Fruit fly (Drosophila melanogaster): ENCODE results near the gene MED24.

Gene MED24

dm6 chr3L:8185263-8186227, 5.5 kb upstream of the MED24 start (continued):
- TF ChIP-seq CG6813 (GFP tag; optimal IDR thresholded peaks at IDR 0.05) (peak; percentile 34), CG15514 (GFP tag; optimal IDR thresholded peaks at IDR 0.05) (no peak), CG1832 (GFP tag; optimal IDR thresholded peaks at IDR 0.05) (no peak)

dm6 chr3L:8186627-8187396, 4.3 kb upstream of the MED24 start, which contains the start of the genes ERR and Atg18a:
ERR (minus strand) TSS chr3L:8186671.
Atg18a (plus strand) TSS chr3L:8186857.
- peak; percentile 79; the same call in 1 of the 2 replicates for TF ChIP-seq wdn (GFP tag; IDR thresholded peaks at IDR 0.05)
- peak; percentile 51 for TF ChIP-seq Myb (GFP tag; optimal IDR thresholded peaks at IDR 0.05)
- TF ChIP-seq vfl (GFP tag; optimal IDR thresholded peaks at IDR 0.05) = peak; percentile 72
- TF ChIP-seq CG30020 (tag; optimal IDR thresholded peaks at IDR 0.05) = peak; percentile 83
- TF ChIP-seq CG1233 (GFP tag; optimal IDR thresholded peaks at IDR 0.05) = peak; percentile 77
- peak; percentile 73 for TF ChIP-seq Scr (GFP tag; IDR thresholded peaks at IDR 0.05; ENCODE audit: partially characterized antibody)
- TF ChIP-seq dimm (GFP tag; IDR thresholded peaks at IDR 0.05) = peak; percentile 54; the same call in 1 of the 2 replicates
- peak; percentile 42 for TF ChIP-seq gcm2 (GFP tag; optimal IDR thresholded peaks at IDR 0.05)
- TF ChIP-seq CG18011 (GFP tag; optimal IDR thresholded peaks at IDR 0.05) = peak; percentile 70
- TF ChIP-seq ci (GFP tag; IDR thresholded peaks at IDR 0.05) = peak; percentile 82
- peak; percentile 44 for TF ChIP-seq Spps (tag; optimal IDR thresholded peaks at IDR 0.05)
- TF ChIP-seq Hmr (GFP tag; optimal IDR thresholded peaks at IDR 0.05) = peak; percentile 89
- TF ChIP-seq jumu (GFP tag; optimal IDR thresholded peaks at IDR 0.05) = peak; percentile 87
- TF ChIP-seq CG3995 (GFP tag; optimal IDR thresholded peaks at IDR 0.05) = peak; percentile 51
- peak; percentile 82 for TF ChIP-seq Dad (GFP tag; optimal IDR thresholded peaks at IDR 0.05)
- peak; percentile 88 for TF ChIP-seq Ets97D (GFP tag; optimal IDR thresholded peaks at IDR 0.05)
- TF ChIP-seq CG13894 (tag; optimal IDR thresholded peaks at IDR 0.05) = peak; percentile 52
- TF ChIP-seq odd (GFP tag; optimal IDR thresholded peaks at IDR 0.05) = peak; percentile 11
- peak in 1 of 3 experiments; percentile 79 for TF ChIP-seq lola (GFP tag; optimal IDR thresholded peaks at IDR 0.05)
- TF ChIP-seq Doc2 (GFP tag; IDR thresholded peaks at IDR 0.05) = peak; percentile 77; the same call in 1 of the 2 replicates
- peak; percentile 91 for TF ChIP-seq al (GFP tag; IDR thresholded peaks at IDR 0.05)
- TF ChIP-seq CG4820 (GFP tag; optimal IDR thresholded peaks at IDR 0.05) = peak; percentile 78
- TF ChIP-seq Ada2b (GFP tag; IDR thresholded peaks at IDR 0.05) = peak; percentile 78
- TF ChIP-seq Atf6 (GFP tag; IDR thresholded peaks at IDR 0.05) = peak; percentile 86
- TF ChIP-seq slbo (GFP tag; IDR thresholded peaks at IDR 0.05) = peak; percentile 96
- peak; percentile 61 for TF ChIP-seq CG1647 (GFP tag; optimal IDR thresholded peaks at IDR 0.05)
- TF ChIP-seq zen2 (GFP tag; IDR thresholded peaks at IDR 0.05; ENCODE audit: partially characterized antibody) = no peak
- no peak for TF ChIP-seq CG7987 (GFP tag; optimal IDR thresholded peaks at IDR 0.05)
- TF ChIP-seq lov (optimal IDR thresholded peaks at IDR 0.05) = no peak
- TF ChIP-seq lov (GFP tag; IDR thresholded peaks at IDR 0.05) = no peak
- TF ChIP-seq CG13775 (GFP tag; optimal IDR thresholded peaks at IDR 0.05) = peak; percentile 90
- peak; percentile 82 for TF ChIP-seq B-H1 (GFP tag; IDR thresholded peaks at IDR 0.05)
- peak; percentile 71 for TF ChIP-seq CG16813 (GFP tag; IDR thresholded peaks at IDR 0.05; ENCODE audit: partially characterized antibody)
- peak; percentile 85 for TF ChIP-seq Antp (GFP tag; optimal IDR thresholded peaks at IDR 0.05)
- TF ChIP-seq CG7839 (tag; optimal IDR thresholded peaks at IDR 0.05) = peak; percentile 86
- TF ChIP-seq CG2116 (GFP tag; optimal IDR thresholded peaks at IDR 0.05) = peak; percentile 99
- TF ChIP-seq HLH4C (GFP tag; IDR thresholded peaks at IDR 0.05; ENCODE audit: partially characterized antibody) = peak; percentile 45; the same call in 1 of the 3 replicates
- peak; percentile 46; the same call in 1 of the 3 replicates for TF ChIP-seq sr (GFP tag; IDR thresholded peaks at IDR 0.05)
- no peak for TF ChIP-seq Jarid2 (GFP tag; optimal IDR thresholded peaks at IDR 0.05)
- TF ChIP-seq fd3F (GFP tag; optimal IDR thresholded peaks at IDR 0.05) = peak; percentile 82
- TF ChIP-seq nau (GFP tag; optimal IDR thresholded peaks at IDR 0.05) = no peak

Measured in whole organism, embryonic.